Fruit fly (Drosophila melanogaster) ovary, adult (tissue): ENCODE data around the gene CG17202.

Source experiments
- CG17801 ChIP-seq: fragments of 200-800 bp; optimal IDR thresholded peaks from 2 replicates; lab custom pipeline; 2019; ENCODE audit warnings: missing biosample characterization, mild to moderate bottlenecking, missing genetic modification characterization, moderate library complexity; ENCODE audit not compliant: partially characterized antibody

Gene CG17202

DNA sequence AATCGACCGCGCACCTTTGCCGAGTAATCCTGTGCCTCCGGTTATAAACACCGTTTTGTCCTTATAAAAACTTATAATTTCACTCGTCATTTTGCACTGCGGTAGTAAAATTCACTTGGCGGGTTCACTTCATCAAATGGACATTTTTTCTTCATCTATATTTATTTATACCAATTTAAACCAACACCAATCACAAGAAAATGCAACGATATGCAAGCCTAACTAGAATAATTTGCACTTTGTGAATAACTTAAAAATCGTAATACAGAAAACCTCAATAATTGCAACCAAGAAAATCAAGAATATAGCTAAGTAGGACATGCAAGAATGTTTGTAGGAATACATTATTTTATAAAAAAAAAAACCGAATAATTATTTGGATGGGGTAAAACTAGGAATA, 26.7 kb upstream of the CG17202 start, which contains the start of the genes CG10096 and CG10097:
Gene CG10096, minus strand, starts transcription at position 101 of the 400 bp plus-strand sequence.
Gene CG10097, minus strand, starts transcription at position 101 of the 400 bp plus-strand sequence.
- no peak for TF ChIP-seq CG17801 (GFP tag; lab: Kevin White, UChicago)

DNA sequence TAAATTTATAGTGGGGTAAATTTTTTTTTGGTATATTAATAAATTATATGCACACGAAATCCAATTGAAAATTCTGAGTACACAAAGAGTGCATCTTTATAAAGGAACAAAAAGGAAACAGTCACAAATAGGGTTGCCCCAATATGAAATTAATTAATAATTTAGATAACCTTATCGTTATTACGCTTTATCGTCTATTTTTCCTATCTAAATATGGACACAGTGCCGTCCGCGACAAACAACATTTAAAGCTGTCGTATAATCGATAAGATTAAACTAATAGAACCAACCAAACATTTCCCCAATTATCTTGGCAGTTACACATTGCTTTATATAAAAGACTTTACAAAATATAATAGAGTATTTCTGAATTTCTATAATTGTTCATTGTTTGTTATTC, 24.5 kb upstream of the CG17202 start:
- peak; percentile 19 for TF ChIP-seq CG17801 (GFP tag; lab: Kevin White, UChicago)

DNA sequence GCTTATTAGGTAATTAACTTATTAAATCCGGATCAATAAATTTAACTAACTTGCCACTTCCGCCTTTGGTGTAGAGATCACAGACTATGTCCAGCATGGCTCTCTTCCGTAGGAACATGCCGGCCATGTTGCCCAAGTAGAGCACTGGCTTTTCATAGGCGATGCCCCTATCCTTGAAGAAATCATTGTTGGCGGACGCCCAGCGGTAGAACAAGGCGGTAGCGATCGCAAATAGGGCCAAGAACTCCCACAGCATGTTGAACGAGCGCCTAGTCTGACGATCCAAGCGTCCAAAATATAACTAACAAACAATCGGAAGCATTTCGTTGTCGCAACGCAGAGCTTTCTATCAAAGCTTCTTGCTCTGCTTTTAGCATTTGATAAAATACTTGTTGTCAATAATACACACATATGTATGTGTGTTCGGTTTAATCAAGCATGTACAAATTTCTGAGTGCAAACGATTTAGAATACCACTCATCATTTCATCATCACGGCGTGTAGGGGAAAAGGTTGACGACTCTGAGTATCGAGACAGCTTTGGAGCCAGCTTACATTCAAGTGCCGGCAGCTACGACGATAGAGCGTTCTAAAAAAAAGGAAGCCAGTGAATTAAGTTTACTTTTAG, 23.8 kb upstream of the CG17202 start, which contains the start of gene Cyp9f3:
Gene Cyp9f3, minus strand, starts transcription at position 310 of the 628 bp plus-strand sequence.
- no peak for TF ChIP-seq CG17801 (GFP tag; lab: Kevin White, UChicago)

DNA sequence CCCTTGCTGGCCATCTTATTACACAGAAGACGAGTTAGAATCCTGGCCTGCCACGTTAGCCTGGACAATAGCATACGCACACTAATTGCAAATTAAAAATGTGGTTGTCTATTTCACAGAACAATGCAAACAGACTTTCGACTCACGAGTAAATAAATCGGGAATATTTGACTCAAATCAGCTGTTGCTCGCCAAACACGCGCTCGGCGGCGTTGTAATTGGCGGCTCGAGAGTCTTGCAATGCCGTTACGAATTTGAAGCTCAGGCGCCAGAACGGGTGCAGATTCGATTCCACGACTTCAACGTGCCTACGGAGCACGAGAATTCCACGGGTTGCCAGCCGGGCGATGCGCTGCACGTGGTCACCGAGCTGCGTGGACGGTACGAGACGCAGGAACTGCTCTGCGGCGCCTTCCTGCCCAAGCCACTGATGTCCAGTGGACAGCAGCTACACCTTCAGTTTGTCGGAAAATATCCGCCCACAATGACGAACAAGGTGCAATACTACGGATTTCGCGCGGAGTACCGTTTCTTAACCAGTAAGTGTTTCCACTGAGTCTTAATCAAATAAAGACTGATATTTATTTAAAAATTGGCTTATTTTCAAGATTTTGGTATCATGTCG, 20.8 kb upstream of the CG17202 start, which contains the start of gene DNAlig3:
Gene DNAlig3, minus strand, starts transcription at position 168 of the 625 bp plus-strand sequence.
- peak; percentile 67 for TF ChIP-seq CG17801 (GFP tag; lab: Kevin White, UChicago)

DNA sequence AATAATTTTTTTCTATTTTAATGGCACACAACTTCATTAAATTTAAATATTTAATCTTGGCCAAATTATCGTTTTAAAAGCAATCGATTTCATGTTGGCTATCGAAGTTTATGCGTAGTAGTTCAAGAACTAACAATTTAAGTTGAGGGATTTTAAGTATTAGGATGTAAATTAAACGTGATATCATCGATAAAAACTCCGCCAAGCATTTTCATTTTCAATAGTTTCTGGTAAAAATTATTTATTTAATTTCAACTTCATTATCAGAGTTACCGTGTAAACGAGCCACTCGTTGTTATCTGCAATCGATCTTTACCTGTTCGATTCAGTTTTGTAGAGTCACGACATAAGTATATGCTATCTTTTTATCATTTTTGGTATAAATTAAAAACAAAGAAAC, 19.6 kb upstream of the CG17202 start:
- TF ChIP-seq CG17801 (GFP tag; lab: Kevin White, UChicago): peak; percentile 100

DNA sequence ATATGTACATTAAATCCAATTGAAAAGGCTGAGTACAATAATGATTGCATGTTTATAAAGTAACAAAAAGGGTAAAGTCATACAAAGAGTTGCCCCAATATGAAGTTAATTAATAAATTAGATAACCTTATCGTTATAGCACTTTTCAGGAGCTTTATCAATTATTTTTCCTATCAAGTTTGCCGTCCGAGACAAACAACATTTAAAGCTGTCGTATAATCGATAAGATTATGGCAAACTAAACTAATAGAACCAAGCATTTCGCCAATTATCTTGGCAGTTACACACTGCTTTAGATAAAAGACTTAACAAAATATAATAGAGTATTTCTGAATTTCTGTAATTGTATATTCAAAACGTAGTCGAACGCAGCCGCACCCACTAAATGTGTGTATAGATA, 17.4 kb upstream of the CG17202 start:
- TF ChIP-seq CG17801 (GFP tag; lab: Kevin White, UChicago): no peak

DNA sequence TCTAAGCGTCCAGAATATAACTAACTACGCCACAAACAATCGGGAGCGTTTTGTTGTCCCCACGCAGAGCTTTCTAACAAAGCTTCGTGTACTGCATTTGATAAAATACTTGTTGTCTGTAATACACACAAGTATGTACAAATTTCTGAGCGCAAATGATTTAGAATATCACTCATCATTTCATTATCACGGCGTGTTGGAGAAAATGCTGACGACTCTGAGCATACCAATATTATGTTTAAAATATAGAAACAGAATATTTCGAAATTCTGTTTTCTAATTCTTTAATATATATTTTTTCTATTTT, 16.7 kb upstream of the CG17202 start, which contains the start of gene Cyp9f2:
Gene Cyp9f2, minus strand, starts transcription at position 101 of the 307 bp plus-strand sequence.
- no peak for TF ChIP-seq CG17801 (GFP tag; lab: Kevin White, UChicago)

DNA sequence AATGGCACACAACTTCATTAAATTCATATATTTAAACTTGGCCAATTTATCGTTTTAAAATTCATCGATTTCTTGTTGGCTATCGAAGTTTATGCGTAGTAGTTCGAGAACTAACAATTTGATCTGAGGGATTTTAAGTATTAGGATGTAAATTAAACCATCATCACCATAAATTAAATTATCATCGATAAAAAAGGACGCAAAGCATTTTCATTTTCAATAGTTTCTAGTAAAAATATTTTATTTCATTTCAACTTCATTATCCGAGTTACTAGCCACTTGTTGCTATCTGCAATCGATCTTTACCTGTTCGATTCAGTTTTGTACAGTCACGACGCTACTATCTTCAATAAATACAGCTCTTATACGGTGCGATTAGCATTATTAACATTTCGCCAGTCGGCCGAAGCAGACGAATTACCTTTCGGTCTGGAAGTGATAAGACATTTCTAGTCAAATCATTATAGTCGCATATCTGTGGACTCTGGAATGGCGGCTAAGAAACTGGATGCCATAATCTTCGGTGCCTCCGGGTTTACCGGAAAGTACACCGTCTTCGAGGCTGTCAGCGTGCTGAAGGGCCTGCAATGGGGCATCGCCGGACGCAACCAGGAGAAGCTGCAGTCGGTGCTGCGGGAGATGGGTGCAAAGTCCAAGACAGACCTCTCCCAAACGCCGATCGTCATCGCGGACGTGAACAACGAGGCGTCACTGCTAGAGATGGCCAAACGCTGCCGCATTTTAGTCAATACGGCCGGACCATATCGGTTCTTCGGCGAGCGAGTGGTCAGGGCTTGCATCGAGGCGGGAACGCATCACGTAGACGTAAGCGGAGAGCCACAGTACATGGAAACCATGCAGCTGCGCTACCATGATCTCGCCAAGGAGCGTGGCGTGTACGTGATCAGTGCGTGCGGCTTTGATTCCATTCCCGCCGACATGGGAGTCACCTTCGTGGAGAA, 16.1 kb upstream of the CG17202 start, which contains the start of gene CG5167:
Gene CG5167, plus strand, starts transcription at position 298 of the 962 bp plus-strand sequence.
- peak; percentile 75 for TF ChIP-seq CG17801 (GFP tag; lab: Kevin White, UChicago)

DNA sequence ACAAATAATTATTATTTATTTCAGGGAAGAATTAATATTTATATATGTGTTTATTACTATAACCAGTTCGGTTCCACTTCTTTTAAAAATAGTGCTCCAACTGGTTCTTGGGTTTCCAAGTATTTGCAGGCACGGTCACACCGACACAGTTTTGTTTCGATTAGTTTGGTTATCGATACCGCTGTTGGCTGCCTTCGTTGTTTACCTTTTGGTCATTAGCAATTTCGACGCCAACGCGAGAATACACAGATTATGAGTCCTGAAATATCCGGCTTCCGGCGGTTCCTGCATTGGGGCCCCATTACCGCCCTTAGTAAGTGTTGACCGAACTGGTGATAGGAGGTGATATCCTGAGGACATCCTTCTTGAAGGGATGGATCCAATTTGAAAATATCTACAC, 14.4 kb upstream of the CG17202 start, which contains the start of gene CG5196:
Gene CG5196, plus strand, starts transcription at position 157 of the 400 bp plus-strand sequence.
- peak; percentile 25 for TF ChIP-seq CG17801 (GFP tag; lab: Kevin White, UChicago)

DNA sequence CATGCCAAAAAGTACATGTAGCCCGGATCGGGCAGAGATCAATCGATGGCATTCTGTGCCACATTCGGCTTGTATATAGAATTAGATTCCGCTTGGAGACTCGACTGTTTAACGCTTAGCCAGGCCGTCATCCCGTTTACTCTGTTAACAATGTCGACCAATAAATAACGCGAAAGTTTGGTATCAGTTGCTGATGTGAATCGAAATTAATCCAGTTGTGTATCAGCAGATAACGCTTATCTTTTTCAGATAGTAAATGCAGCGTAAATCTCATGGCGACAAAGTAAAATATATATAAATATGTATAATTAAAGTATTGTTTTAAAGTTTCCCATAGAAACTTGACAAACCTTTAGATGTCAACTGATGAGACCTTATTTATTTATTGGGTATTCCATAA, 11.1 kb upstream of the CG17202 start:
- no peak for TF ChIP-seq CG17801 (GFP tag; lab: Kevin White, UChicago)

DNA sequence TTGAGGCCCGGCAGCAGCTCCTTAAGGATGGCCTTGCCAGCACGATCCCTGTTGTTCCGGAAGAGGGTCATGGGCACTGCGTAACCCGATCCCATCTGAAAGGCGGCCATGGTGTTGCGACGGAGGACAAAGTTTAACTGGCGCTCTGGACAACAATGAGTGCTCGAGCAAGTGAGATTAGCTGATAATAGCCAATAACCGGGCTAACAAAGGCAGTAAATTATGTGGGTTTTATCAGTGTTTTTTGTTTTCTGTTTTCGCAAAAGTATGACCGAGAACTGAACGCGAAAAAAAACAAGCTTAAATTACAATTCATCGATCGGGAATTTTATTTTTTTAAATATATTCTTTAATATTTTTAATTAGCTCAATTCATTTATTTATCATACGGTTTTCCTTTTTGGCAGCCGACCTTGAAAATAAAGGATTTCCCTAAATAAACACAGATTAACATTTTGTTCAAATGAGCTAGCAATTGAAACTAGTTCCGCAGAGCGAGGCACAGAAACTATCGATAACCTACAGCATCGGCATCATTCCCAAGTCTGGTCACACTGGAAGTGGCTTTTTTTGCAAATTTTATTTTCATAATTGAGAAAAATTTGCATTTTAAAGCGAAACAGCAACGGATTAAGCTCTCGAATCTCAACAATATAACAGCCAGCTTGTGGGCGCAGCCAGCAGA, 9.2 kb upstream of the CG17202 start, which contains the start of the genes Dip-C and pps:
Gene Dip-C, minus strand, starts transcription at position 486 of the 685 bp plus-strand sequence.
Gene pps, plus strand, starts transcription at position 555 of the 685 bp plus-strand sequence.
- TF ChIP-seq CG17801 (GFP tag; lab: Kevin White, UChicago): peak; percentile 41

DNA sequence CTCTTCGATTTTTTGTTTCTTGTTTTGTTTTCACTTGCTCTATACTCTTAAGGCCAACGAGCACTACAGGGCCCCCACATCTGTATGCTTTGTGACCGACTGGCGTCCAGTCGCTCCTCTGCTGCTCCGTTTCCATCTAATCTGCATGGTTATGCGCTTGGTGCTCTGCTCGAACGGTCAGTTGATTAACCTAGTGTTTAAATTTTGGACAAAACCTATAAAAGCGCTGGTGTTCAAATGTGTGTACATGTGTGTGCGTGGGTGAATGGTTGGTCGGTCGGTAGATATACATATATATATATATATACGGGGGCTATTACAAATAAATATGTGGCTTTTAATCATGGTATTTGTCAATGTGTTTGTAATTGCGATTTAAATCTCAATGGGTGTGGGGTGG, 1.4 kb downstream of the CG17202 start:
- TF ChIP-seq CG17801 (GFP tag; lab: Kevin White, UChicago): no peak

DNA sequence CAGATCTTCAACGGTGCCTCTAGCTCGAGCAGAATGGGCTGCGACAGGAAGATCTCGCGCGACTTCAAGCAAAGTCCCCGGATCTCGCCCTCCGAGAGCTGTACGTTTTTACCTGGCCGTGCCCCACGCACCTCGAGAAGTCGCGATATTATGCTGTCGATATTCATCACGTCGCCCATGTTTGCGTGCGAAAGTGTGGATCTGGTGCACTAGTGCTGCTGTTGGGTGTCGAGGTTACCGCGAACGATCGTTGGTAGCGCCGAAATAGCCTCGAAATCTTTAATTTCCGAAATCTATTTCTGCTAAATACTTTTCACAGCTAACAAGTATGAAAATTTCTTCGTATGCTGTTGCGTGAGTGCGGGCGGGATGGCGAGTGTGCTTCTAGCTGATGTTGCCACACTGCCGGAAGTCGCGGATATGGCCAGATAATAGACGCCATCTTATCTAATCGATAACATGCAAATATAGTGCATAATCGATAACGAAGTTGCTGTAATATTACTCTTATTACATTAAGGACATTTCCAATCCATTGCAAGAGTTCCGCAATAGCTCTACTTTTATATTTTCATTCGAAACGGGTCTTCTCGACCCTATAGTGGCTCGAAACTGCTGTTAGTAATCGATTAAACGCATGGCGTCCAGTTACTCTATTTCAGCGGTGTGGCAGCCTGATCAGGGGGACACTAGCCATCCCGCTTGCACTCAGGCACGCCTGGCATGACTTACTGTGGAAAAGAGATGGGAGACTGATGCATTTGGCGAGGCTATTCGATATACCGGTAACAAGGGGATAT, 3.1 kb downstream of the CG17202 start, which contains the start of gene Pp1-87B:
Gene Pp1-87B, minus strand, starts transcription at position 408 of the 800 bp plus-strand sequence.
- no peak for TF ChIP-seq CG17801 (GFP tag; lab: Kevin White, UChicago)
